Worm (Caenorhabditis elegans) whole organism, L1 larva: ENCODE measurements around the gene F58G1.7.
A peak's percentile ranks its signal among the peaks of the same experiment; 100 is the strongest.

Source experiments
- C04F5.9 ChIP-seq: sonication (generic microtip); optimal IDR thresholded peaks from 2 replicates; lab custom pipeline; 2016; ENCODE audit warnings: missing genetic modification characterization, missing compliant biosample characterization
- F16B12.6 ChIP-seq: fragments of 150-350 bp; optimal IDR thresholded peaks from 2 replicates; lab custom pipeline; 2014; ENCODE audit warnings: missing biosample characterization, missing genetic modification characterization
- aly-2 ChIP-seq: fragments of 150-350 bp; optimal IDR thresholded peaks from 2 replicates; lab custom pipeline; 2014; ENCODE audit warnings: missing biosample characterization, missing genetic modification characterization
- ama-1 ChIP-seq: fragments of 150-350 bp; optimal IDR thresholded peaks from 2 replicates; lab custom pipeline; 2014
- ceh-63 ChIP-seq: fragments of 200-800 bp; sonication (Bioruptor generic); optimal IDR thresholded peaks from 2 replicates; lab custom pipeline; 2018; ENCODE audit warnings: mild to moderate bottlenecking, missing genetic modification characterization, missing compliant biosample characterization
- ceh-82 ChIP-seq, 3 experiments: fragments of 150-350 bp in 1 of 3; sonication (generic microtip) in 2 of 3; optimal IDR thresholded peaks; 2 replicates each; lab custom pipeline; 2014 to 2017; ENCODE audit warnings: missing biosample characterization in 3 of 3, missing genetic modification characterization in 3 of 3
- ceh-90 ChIP-seq: sonication (generic microtip); optimal IDR thresholded peaks from 2 replicates; lab custom pipeline; 2016; ENCODE audit warnings: missing genetic modification characterization, missing compliant biosample characterization
- dsc-1 ChIP-seq: sonication (generic microtip); optimal IDR thresholded peaks from 2 replicates; lab custom pipeline; 2016; ENCODE audit warnings: mild to moderate bottlenecking, missing genetic modification characterization, missing compliant biosample characterization
- efl-3 ChIP-seq: fragments of 200-800 bp; sonication (Bioruptor generic); optimal IDR thresholded peaks from 2 replicates; lab custom pipeline; 2018; ENCODE audit warnings: mild to moderate bottlenecking, missing genetic modification characterization, missing compliant biosample characterization
- egl-13 ChIP-seq: sonication (generic microtip); optimal IDR thresholded peaks from 2 replicates; lab custom pipeline; 2016; ENCODE audit warnings: missing genotype, missing genetic modification reagents, missing genetic modification characterization, missing compliant biosample characterization
- egl-27 ChIP-seq, 2 experiments: fragments of 150-350 bp in 1 of 2; sonication (generic microtip); optimal IDR thresholded peaks; 3 replicates each; lab custom pipeline; 2017 to 2018; ENCODE audit warnings: missing biosample characterization in 2 of 2, missing genetic modification characterization in 2 of 2, missing genetic modification reagents in 2 of 2
- elt-2 ChIP-seq: sonication (generic microtip); optimal IDR thresholded peaks from 2 replicates; lab custom pipeline; 2016; ENCODE audit warnings: missing genetic modification characterization, mild to moderate bottlenecking, inconsistent platforms, missing compliant biosample characterization, missing genetic modification reagents
- ets-5 ChIP-seq: fragments of 200-800 bp; sonication (Bioruptor generic); IDR thresholded peaks from 2 replicates; pipeline ENCODE4 v1.3.6; 2022; ENCODE audit warnings: missing genetic modification characterization, missing compliant biosample characterization
- fkh-8 ChIP-seq: sonication (generic microtip); optimal IDR thresholded peaks from 2 replicates; lab custom pipeline; 2016; ENCODE audit warnings: mild to moderate bottlenecking, missing genetic modification characterization, missing compliant biosample characterization
- grh-1 ChIP-seq: fragments of 200-800 bp; sonication (Bioruptor generic); IDR thresholded peaks from 2 replicates; pipeline ENCODE4 v1.3.6; 2022; ENCODE audit warnings: missing genetic modification reagents, missing genetic modification characterization, missing compliant biosample characterization
- hlh-17 ChIP-seq: fragments of 200-800 bp; sonication (Bioruptor generic); optimal IDR thresholded peaks from 2 replicates; lab custom pipeline; 2018; ENCODE audit warnings: missing genetic modification characterization, mild to moderate bottlenecking, missing compliant biosample characterization, moderate library complexity, borderline replicate concordance
- hlh-4 ChIP-seq: sonication (generic microtip); optimal IDR thresholded peaks from 2 replicates; lab custom pipeline; 2016; ENCODE audit warnings: mild to moderate bottlenecking, missing genetic modification characterization, missing compliant biosample characterization
- irx-1 ChIP-seq: sonication (generic microtip); optimal IDR thresholded peaks from 2 replicates; lab custom pipeline; 2016; ENCODE audit warnings: missing genetic modification characterization, missing compliant biosample characterization
- jun-1 ChIP-seq: fragments of 150-350 bp; optimal IDR thresholded peaks from 2 replicates; lab custom pipeline; 2014; ENCODE audit warnings: missing biosample characterization, missing genetic modification reagents, missing genetic modification characterization
- lin-15B ChIP-seq: fragments of 150-350 bp; sonication (generic microtip); optimal IDR thresholded peaks from 3 replicates; lab custom pipeline; 2014; ENCODE audit warnings: missing biosample characterization, missing genetic modification characterization
- lin-35 ChIP-seq, 2 experiments: fragments of 150-350 bp; optimal IDR thresholded peaks; 2 replicates each; lab custom pipeline; 2014; ENCODE audit warnings: missing biosample characterization in 2 of 2, missing genetic modification characterization in 2 of 2, missing genetic modification reagents in 2 of 2
- mef-2 ChIP-seq: fragments of 150-350 bp; optimal IDR thresholded peaks from 2 replicates; lab custom pipeline; 2014; ENCODE audit warnings: missing biosample characterization, missing genetic modification characterization
- mep-1 ChIP-seq: fragments of 150-350 bp; optimal IDR thresholded peaks from 2 replicates; lab custom pipeline; 2014; ENCODE audit warnings: missing biosample characterization, missing genetic modification characterization
- nhr-20 ChIP-seq: sonication (generic microtip); optimal IDR thresholded peaks from 2 replicates; lab custom pipeline; 2016; ENCODE audit warnings: mild to moderate bottlenecking, missing genetic modification characterization, missing compliant biosample characterization
- nhr-237 ChIP-seq: fragments of 150-350 bp; optimal IDR thresholded peaks from 2 replicates; lab custom pipeline; 2014; ENCODE audit warnings: missing biosample characterization, missing genetic modification characterization
- nhr-71 ChIP-seq: sonication (generic microtip); optimal IDR thresholded peaks from 2 replicates; lab custom pipeline; 2016; ENCODE audit warnings: mild to moderate bottlenecking, missing genetic modification characterization, moderate library complexity, missing compliant biosample characterization
- nhr-76 ChIP-seq: sonication (generic microtip); optimal IDR thresholded peaks from 2 replicates; lab custom pipeline; 2017; ENCODE audit warnings: missing biosample characterization, missing genetic modification characterization
- nhr-85 ChIP-seq: sonication (generic microtip); peaks from one replicate; lab custom pipeline; 2016; ENCODE audit warnings: missing genetic modification characterization, inconsistent platforms, missing compliant biosample characterization
- nhr-90 ChIP-seq: sonication (generic microtip); optimal IDR thresholded peaks from 2 replicates; lab custom pipeline; 2016; ENCODE audit warnings: mild to moderate bottlenecking, missing genetic modification characterization, missing compliant biosample characterization; ENCODE audit not compliant: poor library complexity
- skn-1 ChIP-seq: fragments of 150-350 bp; optimal IDR thresholded peaks from 2 replicates; lab custom pipeline; 2014; ENCODE audit warnings: missing biosample characterization, missing genetic modification characterization
- snpc-4 ChIP-seq: fragments of 150-350 bp; optimal IDR thresholded peaks from 2 replicates; lab custom pipeline; 2014; ENCODE audit warnings: missing biosample characterization, missing genetic modification characterization
- snu-23 ChIP-seq: sonication (generic microtip); optimal IDR thresholded peaks from 2 replicates; lab custom pipeline; 2016; ENCODE audit warnings: missing genetic modification characterization, missing compliant biosample characterization
- sptf-1 ChIP-seq: fragments of 150-350 bp; optimal IDR thresholded peaks from 2 replicates; lab custom pipeline; 2014; ENCODE audit warnings: missing biosample characterization, missing genetic modification characterization
- tbx-2 ChIP-seq: sonication (generic microtip); optimal IDR thresholded peaks from 2 replicates; lab custom pipeline; 2016; ENCODE audit warnings: missing genetic modification characterization, missing compliant biosample characterization
- tlp-1 ChIP-seq: fragments of 150-350 bp; optimal IDR thresholded peaks from 2 replicates; lab custom pipeline; 2014; ENCODE audit warnings: missing biosample characterization, missing genetic modification characterization
- unc-86 ChIP-seq: sonication (generic microtip); optimal IDR thresholded peaks from 2 replicates; lab custom pipeline; 2016; ENCODE audit warnings: missing genetic modification characterization, missing compliant biosample characterization
- zag-1 ChIP-seq: fragments of 150-350 bp; optimal IDR thresholded peaks from 2 replicates; lab custom pipeline; 2014; ENCODE audit warnings: missing biosample characterization, missing genetic modification characterization

F58G1.7 gene

ce11 chrII:12996249-12996648 lies 48.2 kb upstream of the F58G1.7 start, which contains the start of gene hphd-1 (continued):
- TF ChIP-seq fkh-8 (no peak), nhr-90 (tag; lab: Kevin White, UChicago) (peak; percentile 72)

- TF ChIP-seq nhr-76 (tag; lab: Kevin White, UChicago) = no peak
- TF ChIP-seq irx-1 = no peak
- TF ChIP-seq sptf-1 = no peak
- no peak for TF ChIP-seq lin-35 (GFP tag; optimal IDR thresholded peaks at IDR 0.05; lab: Kevin White, UChicago)
- TF ChIP-seq hlh-4 (tag; lab: Kevin White, UChicago) = no peak
- no peak for TF ChIP-seq skn-1 (tag; lab: Kevin White, UChicago)
- TF ChIP-seq snpc-4 (tag; lab: Kevin White, UChicago) = no peak
- no peak for TF ChIP-seq jun-1 (tag; lab: Kevin White, UChicago)
- TF ChIP-seq, all 84 proteins: peak for 0
These were observed 47.3 kb upstream of the F58G1.7 start for ce11 chrII:12995322-12995721.

- TF ChIP-seq zag-1 (tag; lab: Kevin White, UChicago) (no peak), ceh-90 (tag; lab: Kevin White, UChicago) (no peak), nhr-20 (tag; lab: Kevin White, UChicago) (no peak), elt-2 (tag; lab: Kevin White, UChicago) (peak; percentile 68), dsc-1 (tag; lab: Kevin White, UChicago) (no peak), mep-1 (no peak), ama-1 (lab: Kevin White, UChicago) (peak; percentile 64), skn-1 (tag; lab: Kevin White, UChicago) (no peak), ets-5 (GFP tag; lab: Robert Waterston, UW) (no peak), F16B12.6 (tag; lab: Kevin White, UChicago) (no peak), nhr-90 (tag; lab: Kevin White, UChicago) (peak; percentile 47), egl-27 (tag; optimal IDR thresholded peaks at IDR 0.05; lab: Kevin White, UChicago) (no peak), snu-23 (peak; percentile 23), tlp-1 (no peak), tbx-2 (tag; lab: Kevin White, UChicago) (no peak), ceh-63 (GFP tag; lab: Kevin White, UChicago) (no peak), mef-2 (tag; lab: Kevin White, UChicago) (no peak), ceh-82 (tag; optimal IDR thresholded peaks at IDR 0.05; lab: Kevin White, UChicago) (no peak), unc-86 (tag; lab: Kevin White, UChicago) (no peak), efl-3 (GFP tag; lab: Kevin White, UChicago) (no peak), grh-1 (no peak), hlh-17 (GFP tag; lab: Kevin White, UChicago) (no peak), lin-15B (tag; lab: Kevin White, UChicago) (no peak), nhr-71 (tag; lab: Kevin White, UChicago) (peak; percentile 34), nhr-85 (peak; percentile 38), nhr-237 (no peak)
These were observed 46.1 kb upstream of the F58G1.7 start for ce11 chrII:12994009-12994788.

- TF ChIP-seq nhr-90 (tag; lab: Kevin White, UChicago) = no peak
- peak; percentile 48 for TF ChIP-seq aly-2
- no peak for TF ChIP-seq C04F5.9 (tag; lab: Kevin White, UChicago)
- no peak for TF ChIP-seq egl-13 (tag; lab: Kevin White, UChicago)
- peak; percentile 45 for TF ChIP-seq nhr-85
These were observed 44.9 kb upstream of the F58G1.7 start for ce11 chrII:12992980-12993379.
